Fruit fly (Drosophila melanogaster) whole organism, embryonic: ENCODE measurements around the gene Dhc36C.
A peak's percentile ranks its signal among the peaks of the same experiment; 100 is the strongest.

Experiments used
- B-H1 ChIP-seq: fragments of 200-800 bp; sonication (Bioruptor generic); IDR thresholded peaks from 3 replicates; pipeline ENCODE4 v1.3.6; 2022; ENCODE audit warnings: missing biosample characterization, missing genetic modification characterization
- CG10431 ChIP-seq: fragments of 200-800 bp; sonication (Bioruptor generic); optimal IDR thresholded peaks from 3 replicates; lab custom pipeline; 2018; ENCODE audit warnings: missing biosample characterization, mild to moderate bottlenecking, missing genetic modification characterization
- CG11247 ChIP-seq: fragments of 200-800 bp; sonication (Bioruptor generic); IDR thresholded peaks from 2 replicates; pipeline ENCODE4 v1.3.6; 2022; ENCODE audit warnings: missing biosample characterization, missing genetic modification characterization
- CG11504 ChIP-seq: fragments of 200-800 bp; sonication (Bioruptor generic); optimal IDR thresholded peaks from 3 replicates; lab custom pipeline; 2019; ENCODE audit warnings: missing biosample characterization, mild to moderate bottlenecking, missing genetic modification characterization, moderate library complexity
- CG12744 ChIP-seq: fragments of 200-800 bp; sonication (Bioruptor generic); optimal IDR thresholded peaks from 2 replicates; lab custom pipeline; 2016; ENCODE audit warnings: missing biosample characterization, missing genetic modification characterization
- CG17359 ChIP-seq: fragments of 200-800 bp; sonication (Bioruptor generic); optimal IDR thresholded peaks from 3 replicates; lab custom pipeline; 2018; ENCODE audit warnings: missing biosample characterization, mild to moderate bottlenecking, missing genetic modification characterization, moderate library complexity
- CG18764 ChIP-seq: fragments of 200-800 bp; sonication (Bioruptor generic); optimal IDR thresholded peaks from 3 replicates; lab custom pipeline; 2016; ENCODE audit warnings: missing biosample characterization, missing genetic modification characterization
- CG2120 ChIP-seq: fragments of 200-800 bp; sonication (Bioruptor generic); optimal IDR thresholded peaks from 3 replicates; lab custom pipeline; 2016; ENCODE audit warnings: missing biosample characterization, missing genetic modification characterization
- CG2129 ChIP-seq: fragments of 200-800 bp; sonication (Bioruptor generic); IDR thresholded peaks from 2 replicates; pipeline ENCODE4 v1.3.6; 2022; ENCODE audit warnings: missing biosample characterization, missing genetic modification characterization; ENCODE audit not compliant: partially characterized antibody
- CG2199 ChIP-seq: fragments of 200-800 bp; sonication (Bioruptor generic); IDR thresholded peaks from 3 replicates; pipeline ENCODE4 v1.3.6; 2022; ENCODE audit warnings: missing biosample characterization, missing genetic modification characterization
- CG2678 ChIP-seq: fragments of 200-800 bp; sonication (Bioruptor generic); optimal IDR thresholded peaks from 3 replicates; lab custom pipeline; 2019; ENCODE audit warnings: missing biosample characterization, mild to moderate bottlenecking, missing genetic modification characterization, moderate library complexity
- CG2712 ChIP-seq: fragments of 200-800 bp; optimal IDR thresholded peaks from 3 replicates; lab custom pipeline; 2019; ENCODE audit warnings: missing biosample characterization, mild to moderate bottlenecking, missing genetic modification characterization, moderate library complexity
- CG3065 ChIP-seq: fragments of 200-800 bp; sonication (Bioruptor generic); optimal IDR thresholded peaks from 2 replicates; lab custom pipeline; 2016; ENCODE audit warnings: missing biosample characterization, missing genetic modification characterization
- CG32532 ChIP-seq: fragments of 200-800 bp; sonication (Bioruptor generic); IDR thresholded peaks from 2 replicates; pipeline ENCODE4 v1.3.6; 2022; ENCODE audit warnings: missing biosample characterization, missing genetic modification characterization
- CG33213 ChIP-seq: fragments of 200-800 bp; sonication (Bioruptor generic); optimal IDR thresholded peaks from 3 replicates; lab custom pipeline; 2016; ENCODE audit warnings: missing biosample characterization, missing genetic modification characterization
- CG34376 ChIP-seq: fragments of 200-800 bp; sonication (Bioruptor generic); optimal IDR thresholded peaks from 2 replicates; lab custom pipeline; 2018; ENCODE audit warnings: missing biosample characterization, mild to moderate bottlenecking, missing genetic modification characterization
- CG5245 ChIP-seq: fragments of 200-800 bp; sonication (Bioruptor generic); optimal IDR thresholded peaks from 3 replicates; lab custom pipeline; 2016; ENCODE audit warnings: missing biosample characterization, missing genetic modification characterization
- CG5953 ChIP-seq: fragments of 200-800 bp; sonication (Bioruptor generic); IDR thresholded peaks from 2 replicates; pipeline ENCODE4 v1.3.6; 2022; ENCODE audit warnings: missing biosample characterization, missing genetic modification characterization
- CG7963 ChIP-seq: fragments of 200-800 bp; sonication (Bioruptor generic); IDR thresholded peaks from 3 replicates; pipeline ENCODE4 v1.3.6; 2022; ENCODE audit warnings: missing biosample characterization, missing genetic modification characterization; ENCODE audit not compliant: partially characterized antibody
- CG7987 ChIP-seq: fragments of 200-800 bp; sonication (Bioruptor generic); optimal IDR thresholded peaks from 2 replicates; lab custom pipeline; 2018; ENCODE audit warnings: missing biosample characterization, mild to moderate bottlenecking, missing genetic modification characterization, moderate library complexity
- D ChIP-seq, 2 experiments: fragments of 200-800 bp in 1 of 2; fragments of >200 bp in 1 of 2; sonication (Bioruptor generic) in 1 of 2; optimal IDR thresholded peaks; 2 replicates in 1 of 2; 3 replicates in 1 of 2; lab custom pipeline; 2017; ENCODE audit warnings: mild to moderate bottlenecking in 1 of 2, missing biosample characterization in 1 of 2, missing genetic modification characterization in 1 of 2, missing genetic modification reagents in 1 of 2
- Deaf1 ChIP-seq: fragments of 200-800 bp; optimal IDR thresholded peaks from 3 replicates; lab custom pipeline; 2019; ENCODE audit warnings: missing biosample characterization, mild to moderate bottlenecking, missing genetic modification characterization, moderate library complexity
- Dll ChIP-seq: fragments of 200-800 bp; sonication (Bioruptor generic); IDR thresholded peaks from 4 replicates; pipeline ENCODE4 v1.3.6; 2022; ENCODE audit warnings: missing biosample characterization, missing genetic modification characterization; ENCODE audit not compliant: partially characterized antibody
- E2f1 ChIP-seq: fragments of 200-800 bp; sonication (Bioruptor generic); IDR thresholded peaks from 2 replicates; pipeline ENCODE4 v1.3.6; 2022; ENCODE audit warnings: missing biosample characterization, missing genetic modification characterization
- Gsc ChIP-seq: fragments of 200-800 bp; sonication (Bioruptor generic); IDR thresholded peaks from 2 replicates; pipeline ENCODE4 v1.3.6; 2022; ENCODE audit warnings: missing biosample characterization, missing genetic modification characterization
- HLH3B ChIP-seq: fragments of 200-800 bp; sonication (Bioruptor generic); IDR thresholded peaks from 2 replicates; pipeline ENCODE4 v1.3.6; 2022; ENCODE audit warnings: missing biosample characterization, missing genetic modification characterization
- HLH54F ChIP-seq: fragments of 200-800 bp; sonication (Bioruptor generic); optimal IDR thresholded peaks from 3 replicates; lab custom pipeline; 2016; ENCODE audit warnings: missing biosample characterization, missing genetic modification characterization
- Hmr ChIP-seq: fragments of 200-800 bp; sonication (Bioruptor generic); optimal IDR thresholded peaks from 3 replicates; lab custom pipeline; 2017; ENCODE audit warnings: mild to moderate bottlenecking, missing biosample characterization, missing genetic modification reagents, missing genetic modification characterization
- ab ChIP-seq: fragments of 200-800 bp; sonication (Bioruptor generic); optimal IDR thresholded peaks from 2 replicates; lab custom pipeline; 2016; ENCODE audit warnings: missing biosample characterization, missing genetic modification characterization
- ase ChIP-seq: fragments of 200-800 bp; sonication (Bioruptor generic); IDR thresholded peaks from 3 replicates; pipeline ENCODE4 v1.3.6; 2022; ENCODE audit warnings: missing biosample characterization, missing genetic modification characterization
- btn ChIP-seq: fragments of 200-800 bp; sonication (Bioruptor generic); optimal IDR thresholded peaks from 2 replicates; lab custom pipeline; 2016; ENCODE audit warnings: missing biosample characterization, missing genetic modification characterization
- corto ChIP-seq: fragments of 200-800 bp; sonication (Bioruptor generic); optimal IDR thresholded peaks from 2 replicates; lab custom pipeline; 2016; ENCODE audit warnings: missing biosample characterization, mild to moderate bottlenecking, missing genetic modification characterization, moderate library complexity
- da ChIP-seq: fragments of 200-800 bp; sonication (Bioruptor generic); optimal IDR thresholded peaks from 2 replicates; lab custom pipeline; 2016; ENCODE audit warnings: missing biosample characterization, missing genetic modification characterization
- dan ChIP-seq: fragments of 200-800 bp; sonication (Bioruptor generic); IDR thresholded peaks from 2 replicates; pipeline ENCODE4 v1.3.6; 2022; ENCODE audit warnings: missing biosample characterization, missing genetic modification characterization
- dmrt11E ChIP-seq: fragments of 200-800 bp; sonication (Bioruptor generic); optimal IDR thresholded peaks from 3 replicates; lab custom pipeline; 2018; ENCODE audit warnings: missing biosample characterization, mild to moderate bottlenecking, missing genetic modification characterization, moderate library complexity
- dysf ChIP-seq: fragments of 200-800 bp; sonication (Bioruptor generic); IDR thresholded peaks from 3 replicates; pipeline ENCODE4 v1.3.6; 2022; ENCODE audit warnings: missing biosample characterization, missing genetic modification characterization
- eve ChIP-seq, 2 experiments: fragments of >200 bp; optimal IDR thresholded peaks; 2 replicates each; lab custom pipeline; 2017; ENCODE audit warnings: missing biosample characterization in 2 of 2, missing genetic modification characterization in 2 of 2
- fd96Cb ChIP-seq: fragments of 200-800 bp; sonication (Bioruptor generic); optimal IDR thresholded peaks from 2 replicates; lab custom pipeline; 2018; ENCODE audit warnings: missing biosample characterization, mild to moderate bottlenecking, missing genetic modification characterization, moderate library complexity
- gem ChIP-seq: fragments of 200-800 bp; sonication (Bioruptor generic); optimal IDR thresholded peaks from 2 replicates; lab custom pipeline; 2019; ENCODE audit warnings: missing biosample characterization, mild to moderate bottlenecking, missing genetic modification characterization, moderate library complexity
- ken ChIP-seq: fragments of 200-800 bp; sonication (Bioruptor generic); IDR thresholded peaks from 3 replicates; pipeline ENCODE4 v1.3.6; 2022; ENCODE audit warnings: missing biosample characterization, missing genetic modification characterization
- lmd ChIP-seq: fragments of 200-800 bp; sonication (Bioruptor generic); IDR thresholded peaks from 2 replicates; pipeline ENCODE4 v1.3.6; 2022; ENCODE audit warnings: missing biosample characterization, missing genetic modification characterization
- p53 ChIP-seq: fragments of 200-800 bp; sonication (Bioruptor generic); optimal IDR thresholded peaks from 2 replicates; lab custom pipeline; 2016; ENCODE audit warnings: missing biosample characterization, missing genetic modification characterization
- peb ChIP-seq: fragments of 200-800 bp; sonication (Bioruptor generic); IDR thresholded peaks from 2 replicates; pipeline ENCODE4 v1.3.6; 2022; ENCODE audit warnings: missing biosample characterization, missing genetic modification characterization
- pnt ChIP-seq: fragments of 200-800 bp; sonication (Bioruptor generic); optimal IDR thresholded peaks from 3 replicates; lab custom pipeline; 2016; ENCODE audit warnings: missing biosample characterization, missing genetic modification characterization
- psq ChIP-seq: fragments of 200-800 bp; sonication (Bioruptor generic); optimal IDR thresholded peaks from 2 replicates; lab custom pipeline; 2017; ENCODE audit warnings: missing biosample characterization, missing genetic modification characterization
- sd ChIP-seq: fragments of 200-800 bp; sonication (Bioruptor generic); optimal IDR thresholded peaks from 3 replicates; lab custom pipeline; 2018; ENCODE audit warnings: missing biosample characterization, mild to moderate bottlenecking, missing genetic modification characterization, moderate library complexity
- sens-2 ChIP-seq: fragments of 200-800 bp; sonication (Bioruptor generic); IDR thresholded peaks from 2 replicates; pipeline ENCODE4 v1.3.6; 2022; ENCODE audit warnings: missing biosample characterization, missing genetic modification characterization
- sna ChIP-seq: fragments of 200-800 bp; sonication (Bioruptor generic); IDR thresholded peaks from 2 replicates; pipeline ENCODE4 v1.3.6; 2022; ENCODE audit warnings: missing biosample characterization, missing genetic modification characterization; ENCODE audit not compliant: partially characterized antibody
- so ChIP-seq: fragments of 200-800 bp; sonication (Bioruptor generic); IDR thresholded peaks from 3 replicates; pipeline ENCODE4 v1.3.6; 2022; ENCODE audit warnings: missing biosample characterization, missing genetic modification characterization

The Dhc36C gene

DNA sequence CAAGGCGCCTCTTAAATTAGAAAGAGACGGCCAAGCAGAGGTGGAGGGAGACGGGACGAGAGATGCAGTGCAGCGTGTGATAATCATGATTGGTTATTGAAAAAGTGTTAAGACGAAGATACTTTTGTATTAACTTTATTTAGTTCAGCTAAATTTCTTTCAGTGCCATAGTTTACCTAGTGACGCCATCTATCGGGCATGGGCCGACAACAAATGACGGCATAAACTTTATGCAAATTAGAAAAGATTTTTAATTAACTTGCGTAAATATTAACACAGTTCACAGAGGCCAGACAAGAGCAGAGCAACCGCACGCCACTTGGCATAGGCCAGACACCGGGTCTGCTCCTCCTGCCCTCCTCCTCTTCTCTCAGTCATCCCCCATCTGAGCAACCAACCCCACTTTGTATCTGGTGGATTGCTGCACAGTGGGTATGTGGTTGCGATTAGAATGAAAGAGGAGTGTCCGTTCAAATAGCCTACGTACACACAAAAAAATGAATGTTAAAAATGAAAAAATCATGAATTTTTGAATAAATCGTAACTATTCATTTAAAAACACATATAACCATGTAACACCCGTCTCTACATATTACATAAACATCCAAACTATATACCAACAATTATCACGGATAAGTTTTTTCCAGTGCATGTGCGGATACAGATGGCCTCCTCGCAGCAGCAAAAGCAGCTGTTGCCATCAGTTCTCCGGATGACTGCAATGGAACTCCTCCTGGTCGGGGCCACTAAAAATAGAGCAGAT lies 35.1 kb upstream of the Dhc36C start (continued):
- TF ChIP-seq CG33213 (GFP tag; lab: Kevin White, UChicago) = peak; percentile 70
- peak; percentile 91 for TF ChIP-seq gem
- peak; percentile 73; the same call in 1 of the 2 replicates for TF ChIP-seq CG5953 (GFP tag; lab: Robert Waterston, UW)
- no peak for TF ChIP-seq ab (GFP tag; lab: Kevin White, UChicago)
- peak; percentile 88 for TF ChIP-seq CG17359 (tag; lab: Kevin White, UChicago)
- TF ChIP-seq E2f1 (GFP tag; lab: Robert Waterston, UW) = peak; percentile 71
- TF ChIP-seq CG5245 = peak; percentile 68
- peak; percentile 94 for TF ChIP-seq da (GFP tag; lab: Kevin White, UChicago)
- peak; percentile 82 for TF ChIP-seq btn (GFP tag; lab: Kevin White, UChicago)
- TF ChIP-seq CG11504 (tag; lab: Kevin White, UChicago) = peak; percentile 88
- no peak; the same call in 1 of the 2 replicates for TF ChIP-seq dan (GFP tag; lab: Robert Waterston, UW)
- 0 out of 3 replicates have a peak, but pooled peaks have one; percentile 49 for TF ChIP-seq CG2199 (GFP tag; lab: Robert Waterston, UW)
- TF ChIP-seq CG2129 = no peak
- TF ChIP-seq Dll (GFP tag; lab: Robert Waterston, UW) = no peak
- TF ChIP-seq HLH3B (GFP tag; lab: Robert Waterston, UW) = peak; percentile 87
- TF ChIP-seq Hmr (GFP tag; lab: Kevin White, UChicago) = peak; percentile 79
- peak; percentile 1 for TF ChIP-seq CG7987 (GFP tag; lab: Kevin White, UChicago)
- peak; percentile 56; the same call in 1 of the 2 replicates for TF ChIP-seq sens-2 (GFP tag; lab: Robert Waterston, UW)
- TF ChIP-seq ken (GFP tag; lab: Robert Waterston, UW) = peak; percentile 81
- TF ChIP-seq ase (GFP tag; lab: Robert Waterston, UW) = peak; percentile 60
- peak; percentile 47; the same call in 1 of the 2 replicates for TF ChIP-seq CG11247 (GFP tag; lab: Robert Waterston, UW)
- TF ChIP-seq CG18764 (GFP tag; lab: Kevin White, UChicago) = peak; percentile 68
- peak; percentile 71 for TF ChIP-seq p53 (GFP tag; lab: Kevin White, UChicago)
- TF ChIP-seq Deaf1 = no peak
- TF ChIP-seq so = peak; percentile 64; the same call in 1 of the 3 replicates
- TF ChIP-seq B-H1 (GFP tag; lab: Robert Waterston, UW) = peak; percentile 65
- TF ChIP-seq CG32532 (GFP tag; lab: Robert Waterston, UW) = peak; percentile 72
- TF ChIP-seq Gsc (GFP tag; lab: Robert Waterston, UW) = no peak
- no peak for TF ChIP-seq psq (GFP tag; lab: Kevin White, UChicago)
- peak; percentile 89 for TF ChIP-seq CG2678
- TF ChIP-seq CG2120 (GFP tag; lab: Kevin White, UChicago) = peak; percentile 79
- TF ChIP-seq CG34376 (GFP tag; lab: Kevin White, UChicago) = peak; percentile 30
- TF ChIP-seq pnt (GFP tag; lab: Kevin White, UChicago) = peak; percentile 77
- peak; percentile 87 for TF ChIP-seq fd96Cb (tag; lab: Kevin White, UChicago)
- TF ChIP-seq peb (GFP tag; lab: Robert Waterston, UW) = peak; percentile 60; the same call in 1 of the 2 replicates
- TF ChIP-seq CG3065 = peak; percentile 20
- TF ChIP-seq corto (GFP tag; lab: Kevin White, UChicago) = no peak
- no peak for TF ChIP-seq CG7963 (GFP tag; lab: Robert Waterston, UW)
- TF ChIP-seq sd (tag; lab: Kevin White, UChicago) = no peak
- TF ChIP-seq eve (GFP tag; optimal IDR thresholded peaks at IDR 0.05; lab: Kevin White, UChicago) = peak in 1 of 2 experiments; percentile 93
- TF ChIP-seq CG12744 (GFP tag; lab: Kevin White, UChicago) = peak; percentile 52
- TF ChIP-seq CG2712 (tag; lab: Kevin White, UChicago) = peak; percentile 88
- peak; percentile 85 for TF ChIP-seq dysf (GFP tag; lab: Robert Waterston, UW)
- peak; percentile 72 for TF ChIP-seq HLH54F
- TF ChIP-seq CG10431 (GFP tag; lab: Kevin White, UChicago) = peak; percentile 46
- no peak for TF ChIP-seq D (optimal IDR thresholded peaks at IDR 0.05; lab: Kevin White, UChicago)
- peak; percentile 89 for TF ChIP-seq D (GFP tag; optimal IDR thresholded peaks at IDR 0.05; lab: Kevin White, UChicago)
- TF ChIP-seq dmrt11E = peak; percentile 82
- no peak for TF ChIP-seq sna
- TF ChIP-seq lmd (GFP tag; lab: Robert Waterston, UW) = peak; percentile 76
